Fruit fly (Drosophila melanogaster) whole organism, pupa: ENCODE results near the gene CG46523.

Experiments used
- CG34367 ChIP-seq: fragments of 200-800 bp; sonication (Bioruptor generic); optimal IDR thresholded peaks from 2 replicates; lab custom pipeline; 2018; ENCODE audit warnings: missing biosample characterization, mild to moderate bottlenecking, missing genetic modification characterization
- Ets98B ChIP-seq: fragments of 200-800 bp; sonication (Bioruptor generic); IDR thresholded peaks from 2 replicates; pipeline ENCODE4 v1.3.6; 2022; ENCODE audit warnings: missing biosample characterization, missing genetic modification characterization
- fd96Ca ChIP-seq: fragments of 200-800 bp; sonication (Bioruptor generic); IDR thresholded peaks from 3 replicates; pipeline ENCODE4 v1.3.6; 2022; ENCODE audit warnings: missing biosample characterization, missing genetic modification characterization

- TF ChIP-seq fd96Ca (GFP tag; lab: Robert Waterston, UW): no peak
- no peak for TF ChIP-seq CG34367 (tag; lab: Kevin White, UChicago)
- no peak for TF ChIP-seq Ets98B (GFP tag; lab: Robert Waterston, UW)
Measured at dm6 chr3L:1939983-1940504, 1.1 kb upstream of the CG46523 start.
